Fruit fly (Drosophila melanogaster) whole organism, embryonic: ENCODE results near the gene CG42795.

ENCODE experiments used
- Bgb ChIP-seq: fragments of 200-800 bp; sonication (Bioruptor generic); IDR thresholded peaks from 2 replicates; pipeline ENCODE4 v1.3.6; 2022; ENCODE audit warnings: missing biosample characterization, missing genetic modification characterization; ENCODE audit not compliant: partially characterized antibody
- CG10543 ChIP-seq: fragments of 200-800 bp; sonication (Bioruptor generic); optimal IDR thresholded peaks from 3 replicates; lab custom pipeline; 2017; ENCODE audit warnings: missing biosample characterization, mild to moderate bottlenecking, missing genetic modification characterization, moderate library complexity
- CG13894 ChIP-seq: fragments of 200-800 bp; sonication (Bioruptor generic); optimal IDR thresholded peaks from 3 replicates; lab custom pipeline; 2018; ENCODE audit warnings: missing biosample characterization, mild to moderate bottlenecking, missing genetic modification characterization, moderate library complexity
- CG16779 ChIP-seq: fragments of 200-800 bp; sonication (Bioruptor generic); IDR thresholded peaks from 2 replicates; pipeline ENCODE4 v1.3.6; 2022; ENCODE audit warnings: missing biosample characterization, missing genetic modification characterization
- CG18599 ChIP-seq: fragments of 200-800 bp; sonication (Bioruptor generic); optimal IDR thresholded peaks from 3 replicates; lab custom pipeline; 2017; ENCODE audit warnings: missing biosample characterization, missing genetic modification characterization, mild to moderate bottlenecking, moderate library complexity, missing genetic modification reagents
- CG32532 ChIP-seq: fragments of 200-800 bp; sonication (Bioruptor generic); IDR thresholded peaks from 2 replicates; pipeline ENCODE4 v1.3.6; 2022; ENCODE audit warnings: missing biosample characterization, missing genetic modification characterization
- CG33213 ChIP-seq: fragments of 200-800 bp; sonication (Bioruptor generic); optimal IDR thresholded peaks from 3 replicates; lab custom pipeline; 2016; ENCODE audit warnings: missing biosample characterization, missing genetic modification characterization
- CG42726 ChIP-seq: fragments of 200-800 bp; sonication (Bioruptor generic); IDR thresholded peaks from 2 replicates; pipeline ENCODE4 v1.3.6; 2022; ENCODE audit warnings: missing biosample characterization, missing genetic modification characterization; ENCODE audit not compliant: partially characterized antibody
- CG8478 ChIP-seq: fragments of >200 bp; optimal IDR thresholded peaks from 2 replicates; lab custom pipeline; 2018
- D ChIP-seq, 2 experiments: fragments of 200-800 bp in 1 of 2; fragments of >200 bp in 1 of 2; sonication (Bioruptor generic) in 1 of 2; optimal IDR thresholded peaks; 2 replicates in 1 of 2; 3 replicates in 1 of 2; lab custom pipeline; 2017; ENCODE audit warnings: mild to moderate bottlenecking in 1 of 2, missing biosample characterization in 1 of 2, missing genetic modification characterization in 1 of 2, missing genetic modification reagents in 1 of 2
- Dbx ChIP-seq: fragments of 200-800 bp; sonication (Bioruptor generic); IDR thresholded peaks from 3 replicates; pipeline ENCODE4 v1.3.6; 2022; ENCODE audit warnings: missing biosample characterization, missing genetic modification characterization
- Ets65A ChIP-seq: fragments of 200-800 bp; sonication (Bioruptor generic); peaks from one replicate; lab custom pipeline; 2016; ENCODE audit warnings: missing biosample characterization, missing genetic modification characterization
- Hmr ChIP-seq: fragments of 200-800 bp; sonication (Bioruptor generic); optimal IDR thresholded peaks from 3 replicates; lab custom pipeline; 2017; ENCODE audit warnings: mild to moderate bottlenecking, missing biosample characterization, missing genetic modification reagents, missing genetic modification characterization
- Hr51 ChIP-seq, 2 experiments: fragments of 200-800 bp; sonication (Bioruptor generic); optimal IDR thresholded peaks; 2 replicates in 1 of 2; 3 replicates in 1 of 2; lab custom pipeline; 2016 to 2018; ENCODE audit warnings: missing biosample characterization in 2 of 2, missing genetic modification characterization in 2 of 2, mild to moderate bottlenecking in 1 of 2, moderate library complexity in 1 of 2
- Jarid2 ChIP-seq: fragments of 200-800 bp; sonication (Bioruptor generic); optimal IDR thresholded peaks from 3 replicates; lab custom pipeline; 2017; ENCODE audit warnings: mild to moderate bottlenecking, missing biosample characterization, missing genetic modification reagents, missing genetic modification characterization
- Med ChIP-seq: fragments of 200-800 bp; sonication (Bioruptor generic); peaks from one replicate; lab custom pipeline; 2016; ENCODE audit warnings: missing biosample characterization, missing genetic modification characterization, mild to moderate bottlenecking, inconsistent platforms, moderate library complexity
- NFAT ChIP-seq: fragments of 200-800 bp; sonication (Bioruptor generic); IDR thresholded peaks from 2 replicates; pipeline ENCODE4 v1.3.6; 2022; ENCODE audit warnings: missing biosample characterization, missing genetic modification characterization
- NK7.1 ChIP-seq: fragments of 200-800 bp; sonication (Bioruptor generic); optimal IDR thresholded peaks from 3 replicates; lab custom pipeline; 2016; ENCODE audit warnings: missing biosample characterization, missing genetic modification characterization
- abd-A ChIP-seq: fragments of 200-800 bp; sonication (Bioruptor generic); optimal IDR thresholded peaks from 3 replicates; lab custom pipeline; 2019; ENCODE audit warnings: missing biosample characterization, mild to moderate bottlenecking, missing genetic modification characterization, moderate library complexity
- ara ChIP-seq: fragments of 200-800 bp; sonication (Bioruptor generic); IDR thresholded peaks from 2 replicates; pipeline ENCODE4 v1.3.6; 2022; ENCODE audit warnings: missing biosample characterization, missing genetic modification characterization
- ash1 ChIP-seq: fragments of 200-800 bp; sonication (Bioruptor generic); optimal IDR thresholded peaks from 2 replicates; lab custom pipeline; 2018; ENCODE audit warnings: missing biosample characterization, mild to moderate bottlenecking, missing genetic modification characterization
- cg ChIP-seq: fragments of 200-800 bp; sonication (Bioruptor generic); optimal IDR thresholded peaks from 3 replicates; lab custom pipeline; 2019; ENCODE audit warnings: missing biosample characterization, mild to moderate bottlenecking, missing genetic modification characterization, moderate library complexity
- chinmo ChIP-seq: fragments of 200-800 bp; sonication (Bioruptor generic); IDR thresholded peaks from 4 replicates; pipeline ENCODE4 v1.3.6; 2022; ENCODE audit warnings: missing biosample characterization, missing genetic modification characterization; ENCODE audit not compliant: partially characterized antibody
- crp ChIP-seq, 2 experiments: fragments of 200-800 bp; sonication (Bioruptor generic); optimal IDR thresholded peaks; 2 replicates in 1 of 2; 3 replicates in 1 of 2; lab custom pipeline; 2017; ENCODE audit warnings: missing biosample characterization in 2 of 2, missing genetic modification characterization in 2 of 2, mild to moderate bottlenecking in 1 of 2, moderate library complexity in 1 of 2
- ewg ChIP-seq: fragments of 200-800 bp; sonication (Bioruptor generic); optimal IDR thresholded peaks from 3 replicates; lab custom pipeline; 2017; ENCODE audit warnings: mild to moderate bottlenecking, missing biosample characterization, missing genetic modification reagents, missing genetic modification characterization
- h ChIP-seq: fragments of >200 bp; optimal IDR thresholded peaks from 2 replicates; lab custom pipeline; 2017
- her ChIP-seq: fragments of 200-800 bp; sonication (Bioruptor generic); optimal IDR thresholded peaks from 2 replicates; lab custom pipeline; 2016; ENCODE audit warnings: missing biosample characterization, missing genetic modification characterization
- insv ChIP-seq, 2 experiments: fragments of 200-800 bp; sonication (Bioruptor generic); optimal IDR thresholded peaks; 3 replicates each; lab custom pipeline; 2016 to 2018; ENCODE audit warnings: missing biosample characterization in 2 of 2, missing genetic modification characterization in 2 of 2
- ken ChIP-seq: fragments of 200-800 bp; sonication (Bioruptor generic); IDR thresholded peaks from 3 replicates; pipeline ENCODE4 v1.3.6; 2022; ENCODE audit warnings: missing biosample characterization, missing genetic modification characterization
- nerfin-1 ChIP-seq: fragments of 200-800 bp; sonication (Bioruptor generic); optimal IDR thresholded peaks from 3 replicates; lab custom pipeline; 2019; ENCODE audit warnings: missing biosample characterization, mild to moderate bottlenecking, missing genetic modification characterization, moderate library complexity
- pzg ChIP-seq: fragments of 200-800 bp; sonication (Bioruptor generic); optimal IDR thresholded peaks from 3 replicates; lab custom pipeline; 2018; ENCODE audit warnings: missing biosample characterization, mild to moderate bottlenecking, missing genetic modification characterization, moderate library complexity
- sens ChIP-seq: fragments of 200-800 bp; sonication (Bioruptor generic); peaks from one replicate; lab custom pipeline; 2016; ENCODE audit warnings: missing biosample characterization, missing genetic modification characterization
- slbo ChIP-seq: fragments of 200-800 bp; sonication (Bioruptor generic); IDR thresholded peaks from 2 replicates; pipeline ENCODE4 v1.3.6; 2022; ENCODE audit warnings: missing biosample characterization, missing genetic modification characterization
- unc-4 ChIP-seq: fragments of 200-800 bp; sonication (Bioruptor generic); IDR thresholded peaks from 2 replicates; pipeline ENCODE4 v1.3.6; 2022; ENCODE audit warnings: missing biosample characterization, missing genetic modification characterization; ENCODE audit not compliant: partially characterized antibody
- wdn ChIP-seq: fragments of 200-800 bp; sonication (Bioruptor generic); IDR thresholded peaks from 2 replicates; pipeline ENCODE4 v1.3.6; 2022; ENCODE audit warnings: missing biosample characterization, missing genetic modification characterization
- zf30C ChIP-seq: fragments of 200-800 bp; sonication (Bioruptor generic); optimal IDR thresholded peaks from 3 replicates; lab custom pipeline; 2018; ENCODE audit warnings: missing biosample characterization, mild to moderate bottlenecking, missing genetic modification characterization

The CG42795 gene

DNA sequence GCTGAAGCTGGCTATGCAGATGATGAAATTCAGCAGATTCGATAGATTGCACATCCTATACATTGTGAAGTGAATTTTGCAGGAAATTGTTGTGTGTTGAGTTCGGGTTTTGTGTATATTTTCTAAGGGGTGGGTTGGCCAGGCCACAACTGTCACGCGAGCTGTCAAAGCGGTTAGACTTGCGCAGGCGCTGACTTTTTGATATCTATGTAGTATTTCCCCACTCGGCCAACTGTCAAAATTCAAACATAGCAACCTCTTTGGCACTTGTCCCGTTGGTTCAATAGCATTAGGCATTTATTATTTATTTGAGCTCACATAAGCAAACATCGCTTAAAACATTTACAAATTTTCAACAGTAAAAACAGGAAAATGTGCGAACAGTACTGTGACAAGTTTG, 896 bp upstream of the CG42795 start, which contains the start of the genes CG12817 and CG34107:
Gene CG12817 (minus strand): TSS at position 132 of the 400 bp plus-strand sequence.
Gene CG34107 (plus strand): TSS at position 316 of the 400 bp plus-strand sequence.
- TF ChIP-seq ewg (GFP tag; lab: Kevin White, UChicago) (peak; percentile 89), pzg (GFP tag; lab: Kevin White, UChicago) (peak; percentile 8), insv (GFP tag; optimal IDR thresholded peaks at IDR 0.05; lab: Kevin White, UChicago) (no peak)
- TF ChIP-seq, all 482 proteins: peak for 2

DNA sequence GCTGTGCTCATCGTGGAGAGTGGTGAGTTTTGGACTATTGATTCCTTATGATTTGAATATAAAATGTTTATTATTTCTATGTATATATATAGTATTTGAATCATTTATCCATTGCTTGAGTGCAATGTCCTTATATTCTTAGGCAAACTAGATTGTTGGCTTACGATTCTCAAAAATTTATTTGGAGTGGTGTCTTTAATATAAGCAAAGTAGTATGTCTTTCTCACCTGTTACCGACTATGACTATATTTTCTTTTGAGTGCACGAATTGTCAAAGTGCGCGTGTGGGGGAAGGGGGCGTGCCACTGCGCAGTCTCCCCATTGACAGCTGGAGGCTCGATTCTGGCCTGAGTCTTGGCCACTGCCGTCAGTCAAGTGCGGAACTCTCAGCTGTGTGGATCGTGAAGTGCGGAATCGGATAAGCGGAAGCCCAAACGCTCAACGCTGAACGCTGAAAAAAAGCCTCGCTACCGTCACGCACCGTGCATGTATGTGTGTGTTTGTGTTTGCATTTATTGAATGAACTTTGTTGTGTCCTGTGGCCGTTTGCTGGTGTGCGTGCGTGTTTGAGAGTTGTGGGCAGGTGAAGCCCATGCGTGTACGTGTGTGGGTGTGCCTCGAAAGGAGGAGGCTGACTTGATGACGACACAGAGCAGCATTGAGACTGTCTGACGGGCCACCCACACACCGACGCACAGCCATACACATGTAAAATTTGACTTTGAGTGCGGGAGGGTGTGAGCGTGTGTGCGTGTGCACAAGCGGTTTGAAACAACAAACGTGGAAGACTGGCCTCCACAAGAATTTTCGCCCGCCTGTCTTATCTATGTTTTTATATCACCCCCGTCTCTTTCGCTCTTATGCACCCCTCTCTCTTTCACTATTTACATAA, 888 bp downstream of the CG42795 start:
- peak; percentile 49 for TF ChIP-seq nerfin-1 (tag; lab: Kevin White, UChicago)
- peak; percentile 98 for TF ChIP-seq ewg (GFP tag; lab: Kevin White, UChicago)
- TF ChIP-seq Ets65A, result peak; percentile 90
- TF ChIP-seq her (GFP tag; lab: Kevin White, UChicago), result no peak
- TF ChIP-seq NFAT (GFP tag; lab: Robert Waterston, UW), result 0 out of 2 replicates have a peak, but pooled peaks have one; percentile 11
- peak; percentile 62 for TF ChIP-seq Med (GFP tag; lab: Kevin White, UChicago)
- peak in 1 of 2 experiments; percentile 19 for TF ChIP-seq Hr51 (GFP tag; optimal IDR thresholded peaks at IDR 0.05; lab: Kevin White, UChicago)
- TF ChIP-seq crp (GFP tag; optimal IDR thresholded peaks at IDR 0.05; lab: Kevin White, UChicago), result peak in 1 of 2 experiments; percentile 20
- TF ChIP-seq CG10543 (GFP tag; lab: Kevin White, UChicago), result peak; percentile 17
- peak; percentile 6; the same call in 1 of the 2 replicates for TF ChIP-seq slbo
- TF ChIP-seq Dbx, result peak; percentile 40; the same call in 1 of the 3 replicates
- TF ChIP-seq CG16779 (GFP tag; lab: Robert Waterston, UW), result peak; percentile 73
- TF ChIP-seq ara (GFP tag; lab: Robert Waterston, UW), result no peak
- no peak for TF ChIP-seq ash1 (GFP tag; lab: Kevin White, UChicago)
- peak; percentile 29 for TF ChIP-seq Hmr
- TF ChIP-seq CG33213 (GFP tag; lab: Kevin White, UChicago), result no peak
- TF ChIP-seq CG18599 (GFP tag; lab: Kevin White, UChicago), result peak; percentile 16
- 0 out of 2 replicates have a peak, but pooled peaks have one; percentile 20 for TF ChIP-seq unc-4
- TF ChIP-seq h (lab: Kevin White, UChicago), result no peak
- no peak for TF ChIP-seq ken (GFP tag; lab: Robert Waterston, UW)
- TF ChIP-seq CG8478 (lab: Kevin White, UChicago), result peak; percentile 59
- TF ChIP-seq wdn, result no peak
- TF ChIP-seq sens (GFP tag; lab: Kevin White, UChicago), result peak; percentile 25
- TF ChIP-seq CG32532 (GFP tag; lab: Robert Waterston, UW), result 0 out of 2 replicates have a peak, but pooled peaks have one; percentile 14
- TF ChIP-seq pzg (GFP tag; lab: Kevin White, UChicago), result peak; percentile 4
- peak; percentile 40 for TF ChIP-seq Jarid2 (GFP tag; lab: Kevin White, UChicago)
- peak; percentile 38; the same call in 1 of the 2 replicates for TF ChIP-seq Bgb (GFP tag; lab: Robert Waterston, UW)
- no peak for TF ChIP-seq NK7.1 (GFP tag; lab: Kevin White, UChicago)
- no peak for TF ChIP-seq D (optimal IDR thresholded peaks at IDR 0.05; lab: Kevin White, UChicago)
- TF ChIP-seq D (GFP tag; optimal IDR thresholded peaks at IDR 0.05; lab: Kevin White, UChicago), result no peak
- peak; percentile 33 for TF ChIP-seq zf30C (GFP tag; lab: Kevin White, UChicago)
- peak; percentile 18 for TF ChIP-seq CG13894
- TF ChIP-seq CG42726 (GFP tag; lab: Robert Waterston, UW), result 0 out of 2 replicates have a peak, but pooled peaks have one; percentile 17
- TF ChIP-seq chinmo (GFP tag; lab: Robert Waterston, UW), result 0 out of 4 replicates have a peak, but pooled peaks have one; percentile 62
- peak; percentile 62 for TF ChIP-seq cg (GFP tag; lab: Kevin White, UChicago)
- TF ChIP-seq abd-A (tag; lab: Kevin White, UChicago), result peak; percentile 70
- TF ChIP-seq, all 482 proteins: peak for 26
